Worm (Caenorhabditis elegans) whole organism, midembryonic: ENCODE measurements around the gene epic-2.

Experiments
- T22C8.4 ChIP-seq: fragments of 200-800 bp; sonication (Bioruptor generic); IDR thresholded peaks from 2 replicates; pipeline ENCODE4 v1.3.6; 2022; ENCODE audit warnings: missing genetic modification characterization, missing compliant biosample characterization
- cog-1 ChIP-seq: sonication (generic microtip); optimal IDR thresholded peaks from 2 replicates; lab custom pipeline; 2016; ENCODE audit warnings: missing genetic modification characterization, missing compliant biosample characterization
- flt-1 ChIP-seq: fragments of 200-800 bp; sonication (Bioruptor generic); IDR thresholded peaks from 2 replicates; pipeline ENCODE4 v1.3.6; 2022; ENCODE audit warnings: missing genetic modification characterization, missing compliant biosample characterization
- klf-2 ChIP-seq: fragments of 200-800 bp; sonication (Bioruptor generic); conservative IDR thresholded peaks from 2 replicates; pipeline ENCODE4 v1.3.6; 2022; ENCODE audit warnings: missing genetic modification reagents, missing genetic modification characterization, missing compliant biosample characterization
- med-1 ChIP-seq: sonication (generic microtip); optimal IDR thresholded peaks from 2 replicates; lab custom pipeline; 2017; ENCODE audit warnings: missing genetic modification characterization, mild to moderate bottlenecking, missing compliant biosample characterization, antibody characterized with exemption, missing genetic modification reagents; ENCODE audit not compliant: insufficient read depth
- ref-1 ChIP-seq: fragments of 200-800 bp; sonication (Bioruptor generic); conservative IDR thresholded peaks from 2 replicates; pipeline ENCODE4 v1.3.6; 2022; ENCODE audit warnings: missing genetic modification reagents, missing genetic modification characterization, missing compliant biosample characterization
- tab-1 ChIP-seq: fragments of 200-800 bp; sonication (Bioruptor generic); IDR thresholded peaks from 2 replicates; pipeline ENCODE4 v1.3.6; 2022; ENCODE audit warnings: missing genetic modification characterization, missing compliant biosample characterization
- ztf-23 ChIP-seq: fragments of 200-800 bp; sonication (Bioruptor generic); IDR thresholded peaks from 2 replicates; pipeline ENCODE4 v1.3.6; 2022; ENCODE audit warnings: missing genetic modification reagents, missing genetic modification characterization, missing compliant biosample characterization
- ztf-29 ChIP-seq: fragments of 200-800 bp; sonication (Bioruptor generic); IDR thresholded peaks from 2 replicates; pipeline ENCODE4 v1.3.6; 2022; ENCODE audit warnings: missing genetic modification reagents, missing genetic modification characterization, missing compliant biosample characterization

ce11 chrIV:1752480-1752879, 31.9 kb downstream of the epic-2 start:
- no peak for TF ChIP-seq T22C8.4 (GFP tag; lab: Robert Waterston, UW)
- no peak for TF ChIP-seq cog-1 (tag; lab: Kevin White, UChicago)
- no peak for TF ChIP-seq ref-1
- TF ChIP-seq flt-1 (GFP tag; lab: Robert Waterston, UW) = no peak
- no peak for TF ChIP-seq med-1
- TF ChIP-seq ztf-29 = no peak
- no peak for TF ChIP-seq tab-1 (GFP tag; lab: Robert Waterston, UW)
- TF ChIP-seq ztf-23 = no peak
- no peak for TF ChIP-seq klf-2 (GFP tag; lab: Robert Waterston, UW)
